Worm (Caenorhabditis elegans) whole organism, L2 larva: Measurements from ENCODE around the gene R02D5.3.

Experiments
- blmp-1 ChIP-seq: sonication (generic microtip); optimal IDR thresholded peaks from 2 replicates; lab custom pipeline; 2017; ENCODE audit warnings: missing genetic modification characterization, mild to moderate bottlenecking, missing compliant biosample characterization, antibody characterized with exemption, moderate library complexity; ENCODE audit not compliant: insufficient read depth
- ceh-82 ChIP-seq: fragments of 150-350 bp; optimal IDR thresholded peaks from 2 replicates; lab custom pipeline; 2014; ENCODE audit warnings: missing biosample characterization, missing genetic modification characterization
- nhr-11 ChIP-seq: fragments of 150-350 bp; optimal IDR thresholded peaks from 2 replicates; lab custom pipeline; 2014; ENCODE audit warnings: missing biosample characterization, missing genetic modification characterization
- nhr-12 ChIP-seq: fragments of 150-350 bp; optimal IDR thresholded peaks from 2 replicates; lab custom pipeline; 2014; ENCODE audit warnings: missing biosample characterization, missing genetic modification characterization
- nhr-237 ChIP-seq: fragments of 150-350 bp; optimal IDR thresholded peaks from 2 replicates; lab custom pipeline; 2014; ENCODE audit warnings: missing biosample characterization, missing genetic modification characterization
- nhr-25 ChIP-seq: fragments of 150-350 bp; sonication (generic microtip); optimal IDR thresholded peaks from 3 replicates; lab custom pipeline; 2014; ENCODE audit warnings: missing biosample characterization, missing genetic modification characterization
- nhr-77 ChIP-seq: fragments of 150-350 bp; optimal IDR thresholded peaks from 2 replicates; lab custom pipeline; 2014; ENCODE audit warnings: missing biosample characterization, missing genetic modification characterization
- skn-1 ChIP-seq: sonication (generic microtip); optimal IDR thresholded peaks from 2 replicates; lab custom pipeline; 2017; ENCODE audit warnings: missing biosample characterization, missing genetic modification characterization
- unc-39 ChIP-seq: fragments of 150-350 bp; optimal IDR thresholded peaks from 2 replicates; lab custom pipeline; 2014; ENCODE audit warnings: missing biosample characterization, missing genetic modification characterization
- ztf-11 ChIP-seq: sonication (generic microtip); optimal IDR thresholded peaks from 2 replicates; lab custom pipeline; 2017; ENCODE audit warnings: missing biosample characterization, missing genetic modification characterization

DNA sequence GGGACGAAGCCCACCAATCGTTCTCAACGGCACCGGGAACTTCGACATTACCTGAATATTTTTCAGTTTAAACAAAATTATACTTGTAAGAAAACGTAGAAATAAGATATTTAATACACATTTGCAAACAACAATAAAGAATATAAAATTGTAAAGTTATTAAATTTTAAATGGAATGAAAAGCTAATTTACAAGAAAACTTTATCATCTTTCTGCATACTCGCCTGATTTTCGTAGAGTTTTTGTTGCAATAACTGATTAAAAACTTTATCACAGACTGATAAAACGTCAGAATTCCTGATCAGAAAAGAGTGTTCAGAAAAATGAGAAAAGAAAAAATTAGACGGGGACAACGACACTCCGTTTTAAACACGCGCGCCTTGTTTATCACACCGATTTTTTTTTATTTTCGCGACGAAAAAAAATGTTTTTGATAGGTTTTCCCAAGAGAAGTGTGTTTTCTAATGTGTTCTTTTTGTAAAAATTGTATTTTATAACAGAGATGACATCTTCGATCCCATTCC, 35.7 kb upstream of the R02D5.3 start, which contains the start of the genes dlat-1 and fntb-1:
- no peak for TF ChIP-seq nhr-25 (tag; lab: Kevin White, UChicago)
- TF ChIP-seq nhr-12 (tag; lab: Kevin White, UChicago): no peak
- TF ChIP-seq unc-39: no peak
- TF ChIP-seq blmp-1 (tag; lab: Kevin White, UChicago): no peak
- no peak for TF ChIP-seq nhr-77
- no peak for TF ChIP-seq skn-1
- TF ChIP-seq ztf-11: no peak
- no peak for TF ChIP-seq nhr-237 (tag; lab: Kevin White, UChicago)
- no peak for TF ChIP-seq nhr-11 (tag; lab: Kevin White, UChicago)
- no peak for TF ChIP-seq ceh-82 (tag; lab: Kevin White, UChicago)
